Fruit fly (Drosophila melanogaster): ENCODE data around the gene inaF-C.

The inaF-C gene

DNA sequence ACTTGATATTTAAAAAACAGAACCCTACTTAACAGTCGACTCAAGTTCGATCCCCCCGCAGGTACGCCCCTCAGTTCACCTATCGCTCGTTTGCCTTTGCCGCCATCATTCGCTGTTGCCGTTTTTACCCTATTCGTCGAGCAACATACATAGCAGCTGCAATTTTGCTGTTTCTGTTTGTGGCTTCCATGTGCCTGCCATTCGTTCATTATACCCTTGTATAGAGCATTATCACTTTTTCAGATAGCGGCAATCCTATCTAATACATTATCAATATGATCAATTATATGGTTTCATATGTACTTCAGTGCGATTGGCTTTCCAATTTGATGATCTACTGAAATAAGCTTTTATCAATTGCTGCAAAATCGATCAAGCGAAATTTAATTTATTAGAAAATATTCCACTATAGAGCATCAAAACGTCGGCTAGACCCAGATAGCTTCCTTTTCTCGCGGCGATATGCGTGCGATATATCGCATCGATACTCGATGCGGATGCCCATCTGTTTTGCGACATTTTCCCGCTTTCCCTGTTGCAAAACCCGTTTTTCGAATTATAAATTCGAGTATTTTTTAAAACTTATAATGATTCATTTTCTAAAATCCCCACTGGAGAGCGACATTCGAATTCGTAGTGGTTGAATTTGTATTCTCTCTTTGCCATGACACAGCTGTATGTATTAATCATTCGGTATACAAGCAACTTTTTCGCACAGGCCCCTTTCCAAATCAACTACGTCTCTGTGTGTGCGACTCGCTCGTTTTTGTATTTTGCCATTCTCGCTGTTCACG lies 15.4 kb downstream of the inaF-C start (continued):
- TF ChIP-seq nau (GFP tag; optimal IDR thresholded peaks at IDR 0.05) = peak; percentile 74
- TF ChIP-seq dati (GFP tag; IDR thresholded peaks at IDR 0.05) = peak; percentile 53; the same call in 1 of the 2 replicates
- peak; percentile 23 for TF ChIP-seq CG15073 (GFP tag; optimal IDR thresholded peaks at IDR 0.05)
- peak; percentile 72 for TF ChIP-seq unc-4 (GFP tag; IDR thresholded peaks at IDR 0.05; ENCODE audit: partially characterized antibody)
- peak; percentile 53 for TF ChIP-seq CG11085 (GFP tag; IDR thresholded peaks at IDR 0.05)
- peak; percentile 63 for TF ChIP-seq da (GFP tag; optimal IDR thresholded peaks at IDR 0.05)
- TF ChIP-seq NfI (GFP tag; optimal IDR thresholded peaks at IDR 0.05) = peak; percentile 80
- TF ChIP-seq CG43689 (GFP tag; IDR thresholded peaks at IDR 0.05) = no peak
- TF ChIP-seq pros (GFP tag; optimal IDR thresholded peaks at IDR 0.05) = peak; percentile 73
- peak; percentile 71 for TF ChIP-seq crc (GFP tag; optimal IDR thresholded peaks at IDR 0.05)
- TF ChIP-seq CG10431 (GFP tag; optimal IDR thresholded peaks at IDR 0.05) = peak; percentile 33
- TF ChIP-seq CG9797 (GFP tag; optimal IDR thresholded peaks at IDR 0.05) = no peak
- peak; percentile 97 for TF ChIP-seq row (GFP tag; IDR thresholded peaks at IDR 0.05)
- TF ChIP-seq tx (GFP tag; optimal IDR thresholded peaks at IDR 0.05) = peak; percentile 78
- peak; percentile 83 for TF ChIP-seq CG7786 (GFP tag; optimal IDR thresholded peaks at IDR 0.05)
- TF ChIP-seq CG2129 (GFP tag; IDR thresholded peaks at IDR 0.05; ENCODE audit: partially characterized antibody) = peak; percentile 69
- TF ChIP-seq fd64A (GFP tag; optimal IDR thresholded peaks at IDR 0.05) = peak; percentile 72
- peak; percentile 79 for TF ChIP-seq D19B (GFP tag; optimal IDR thresholded peaks at IDR 0.05)
- TF ChIP-seq Eip74EF (GFP tag; optimal IDR thresholded peaks at IDR 0.05) = peak in 1 of 2 experiments; percentile 81
- TF ChIP-seq zfh1 (GFP tag; IDR thresholded peaks at IDR 0.05) = peak; percentile 67
- TF ChIP-seq CG18599 (GFP tag; optimal IDR thresholded peaks at IDR 0.05) = peak; percentile 89
- peak in 1 of 3 experiments; percentile 18 for TF ChIP-seq Stat92E (GFP tag; optimal IDR thresholded peaks at IDR 0.05)
- peak; percentile 92 for TF ChIP-seq grau (tag; optimal IDR thresholded peaks at IDR 0.05)
- no peak for TF ChIP-seq Dp (GFP tag; optimal IDR thresholded peaks at IDR 0.05)
- TF ChIP-seq eve (GFP tag; optimal IDR thresholded peaks at IDR 0.05) = no peak
- 0 out of 2 replicates have a peak, but pooled peaks have one; percentile 49 for TF ChIP-seq sim (GFP tag; IDR thresholded peaks at IDR 0.05)
- peak; percentile 83 for TF ChIP-seq lilli (GFP tag; optimal IDR thresholded peaks at IDR 0.05)
- no peak for TF ChIP-seq CG8478 (optimal IDR thresholded peaks at IDR 0.05)
- TF ChIP-seq bowl (GFP tag; IDR thresholded peaks at IDR 0.05) = 0 out of 2 replicates have a peak, but pooled peaks have one; percentile 17
- TF ChIP-seq seq (GFP tag; IDR thresholded peaks at IDR 0.05) = peak; percentile 75
- peak; percentile 76 for TF ChIP-seq NK7.1 (GFP tag; optimal IDR thresholded peaks at IDR 0.05)
- 0 out of 3 replicates have a peak, but pooled peaks have one; percentile 57 for TF ChIP-seq gce (GFP tag; IDR thresholded peaks at IDR 0.05)
- peak; percentile 48 for TF ChIP-seq tup (GFP tag; optimal IDR thresholded peaks at IDR 0.05)
- TF ChIP-seq oc (tag; optimal IDR thresholded peaks at IDR 0.05) = peak; percentile 82
- TF ChIP-seq NC2β (GFP tag; optimal IDR thresholded peaks at IDR 0.05) = peak; percentile 81
- peak; percentile 60 for TF ChIP-seq CG5245 (GFP tag; optimal IDR thresholded peaks at IDR 0.05)
- peak; percentile 99 for TF ChIP-seq Ets65A (GFP tag)
- TF ChIP-seq CG8089 (GFP tag; optimal IDR thresholded peaks at IDR 0.05) = peak; percentile 75
- TF ChIP-seq Hr3 (GFP tag; optimal IDR thresholded peaks at IDR 0.05) = peak; percentile 87
- peak; percentile 42; the same call in 1 of the 3 replicates for TF ChIP-seq ci (GFP tag; IDR thresholded peaks at IDR 0.05)
- 0 out of 2 replicates have a peak, but pooled peaks have one; percentile 3 for TF ChIP-seq CG16779 (GFP tag; IDR thresholded peaks at IDR 0.05)
- peak; percentile 60 for TF ChIP-seq CG12236 (GFP tag; optimal IDR thresholded peaks at IDR 0.05)
- peak; percentile 84 for TF ChIP-seq gsb-n (tag; optimal IDR thresholded peaks at IDR 0.05)
- peak; percentile 41 for TF ChIP-seq CG18011 (GFP tag; optimal IDR thresholded peaks at IDR 0.05)
- TF ChIP-seq org-1 (GFP tag; optimal IDR thresholded peaks at IDR 0.05) = peak; percentile 86
- peak; percentile 34; the same call in 1 of the 2 replicates for TF ChIP-seq CG4360 (GFP tag; IDR thresholded peaks at IDR 0.05)
- TF ChIP-seq CG13287 (GFP tag; IDR thresholded peaks at IDR 0.05; ENCODE audit: partially characterized antibody) = peak; percentile 75
- TF ChIP-seq Meics (GFP tag; optimal IDR thresholded peaks at IDR 0.05) = peak; percentile 93
